Fruit fly (Drosophila melanogaster) whole organism, embryonic: Measurements from ENCODE around the gene unc-45.

ENCODE experiments used
- Bdp1 ChIP-seq: fragments of 200-800 bp; sonication (Bioruptor generic); optimal IDR thresholded peaks from 3 replicates; lab custom pipeline; 2016; ENCODE audit warnings: missing biosample characterization, missing genetic modification characterization
- CG10565 ChIP-seq: fragments of 200-800 bp; sonication (Bioruptor generic); optimal IDR thresholded peaks from 3 replicates; lab custom pipeline; 2016; ENCODE audit warnings: missing biosample characterization, mild to moderate bottlenecking, missing genetic modification characterization
- CG12391 ChIP-seq: fragments of 200-800 bp; sonication (Bioruptor generic); optimal IDR thresholded peaks from 3 replicates; lab custom pipeline; 2018; ENCODE audit warnings: missing biosample characterization, mild to moderate bottlenecking, missing genetic modification characterization, moderate library complexity
- CG12769 ChIP-seq: fragments of 200-800 bp; sonication (Bioruptor generic); optimal IDR thresholded peaks from 2 replicates; lab custom pipeline; 2019; ENCODE audit warnings: missing biosample characterization, mild to moderate bottlenecking, missing genetic modification characterization, moderate library complexity
- CG15269 ChIP-seq: fragments of 200-800 bp; sonication (Bioruptor generic); optimal IDR thresholded peaks from 2 replicates; lab custom pipeline; 2018; ENCODE audit warnings: missing biosample characterization, mild to moderate bottlenecking, missing genetic modification characterization, moderate library complexity
- CG2116 ChIP-seq: fragments of 200-800 bp; sonication (Bioruptor generic); optimal IDR thresholded peaks from 3 replicates; lab custom pipeline; 2018; ENCODE audit warnings: missing biosample characterization, mild to moderate bottlenecking, missing genetic modification characterization
- CG2199 ChIP-seq: fragments of 200-800 bp; sonication (Bioruptor generic); IDR thresholded peaks from 3 replicates; pipeline ENCODE4 v1.3.6; 2022; ENCODE audit warnings: missing biosample characterization, missing genetic modification characterization
- CG30020 ChIP-seq: fragments of 200-800 bp; optimal IDR thresholded peaks from 2 replicates; lab custom pipeline; 2019; ENCODE audit warnings: missing biosample characterization, mild to moderate bottlenecking, missing genetic modification characterization, moderate library complexity
- CG3065 ChIP-seq: fragments of 200-800 bp; sonication (Bioruptor generic); optimal IDR thresholded peaks from 2 replicates; lab custom pipeline; 2016; ENCODE audit warnings: missing biosample characterization, missing genetic modification characterization
- CG31441 ChIP-seq: fragments of 200-800 bp; sonication (Bioruptor generic); IDR thresholded peaks from 2 replicates; pipeline ENCODE4 v1.3.6; 2022; ENCODE audit warnings: missing biosample characterization, missing genetic modification characterization
- CG32767 ChIP-seq: fragments of 200-800 bp; sonication (Bioruptor generic); IDR thresholded peaks from 2 replicates; pipeline ENCODE4 v1.3.6; 2022; ENCODE audit warnings: missing biosample characterization, missing genetic modification characterization
- CG3726 ChIP-seq: fragments of 200-800 bp; sonication (Bioruptor generic); IDR thresholded peaks from 3 replicates; pipeline ENCODE4, ENCODE4 v1.3.6; 2022; ENCODE audit warnings: missing biosample characterization, missing genetic modification characterization
- CG3995 ChIP-seq: fragments of 200-800 bp; sonication (Bioruptor generic); optimal IDR thresholded peaks from 3 replicates; lab custom pipeline; 2016; ENCODE audit warnings: missing biosample characterization, missing genetic modification characterization
- CG4404 ChIP-seq: fragments of 200-800 bp; sonication (Bioruptor generic); IDR thresholded peaks from 2 replicates; pipeline ENCODE4 v1.3.6; 2022; ENCODE audit warnings: missing biosample characterization, missing genetic modification characterization
- CG6683 ChIP-seq: fragments of 200-800 bp; sonication (Bioruptor generic); optimal IDR thresholded peaks from 2 replicates; lab custom pipeline; 2017; ENCODE audit warnings: missing biosample characterization, mild to moderate bottlenecking, missing genetic modification characterization, missing genetic modification reagents
- CG6791 ChIP-seq: fragments of 200-800 bp; sonication (Bioruptor generic); IDR thresholded peaks from 3 replicates; pipeline ENCODE4 v1.3.6; 2022; ENCODE audit warnings: missing biosample characterization, missing genetic modification characterization; ENCODE audit not compliant: partially characterized antibody
- CG6813 ChIP-seq: fragments of 200-800 bp; sonication (Bioruptor generic); optimal IDR thresholded peaks from 2 replicates; lab custom pipeline; 2017; ENCODE audit warnings: missing biosample characterization, missing genetic modification characterization, mild to moderate bottlenecking, moderate library complexity, missing genetic modification reagents
- CG9609 ChIP-seq: fragments of 200-800 bp; sonication (Bioruptor generic); optimal IDR thresholded peaks from 3 replicates; lab custom pipeline; 2016; ENCODE audit warnings: missing biosample characterization, missing genetic modification characterization
- Drgx ChIP-seq: fragments of 200-800 bp; sonication (Bioruptor generic); IDR thresholded peaks from 2 replicates; pipeline ENCODE4 v1.3.6; 2022; ENCODE audit warnings: missing biosample characterization, missing genetic modification characterization
- HLH54F ChIP-seq: fragments of 200-800 bp; sonication (Bioruptor generic); optimal IDR thresholded peaks from 3 replicates; lab custom pipeline; 2016; ENCODE audit warnings: missing biosample characterization, missing genetic modification characterization
- Hand ChIP-seq: fragments of 200-800 bp; sonication (Bioruptor generic); optimal IDR thresholded peaks from 2 replicates; lab custom pipeline; 2017; ENCODE audit warnings: mild to moderate bottlenecking, missing biosample characterization, missing genetic modification reagents, missing genetic modification characterization
- Hsf ChIP-seq: fragments of 200-800 bp; sonication (Bioruptor generic); optimal IDR thresholded peaks from 3 replicates; lab custom pipeline; 2016; ENCODE audit warnings: missing biosample characterization, missing genetic modification characterization
- Med ChIP-seq: fragments of 200-800 bp; sonication (Bioruptor generic); peaks from one replicate; lab custom pipeline; 2016; ENCODE audit warnings: missing biosample characterization, missing genetic modification characterization, mild to moderate bottlenecking, inconsistent platforms, moderate library complexity
- Scr ChIP-seq: fragments of 200-800 bp; sonication (Bioruptor generic); IDR thresholded peaks from 2 replicates; pipeline ENCODE4 v1.3.6; 2022; ENCODE audit warnings: missing biosample characterization, missing genetic modification characterization; ENCODE audit not compliant: partially characterized antibody
- Side ChIP-seq: fragments of 200-800 bp; sonication (Bioruptor generic); optimal IDR thresholded peaks from 2 replicates; lab custom pipeline; 2016; ENCODE audit warnings: missing biosample characterization, missing genetic modification characterization
- Sox102F ChIP-seq: fragments of 200-800 bp; sonication (Bioruptor generic); optimal IDR thresholded peaks from 2 replicates; lab custom pipeline; 2018; ENCODE audit warnings: missing biosample characterization, mild to moderate bottlenecking, missing genetic modification characterization, moderate library complexity
- Spps ChIP-seq: fragments of 200-800 bp; sonication (Bioruptor generic); optimal IDR thresholded peaks from 2 replicates; lab custom pipeline; 2018; ENCODE audit warnings: missing biosample characterization, mild to moderate bottlenecking, missing genetic modification characterization
- Ssrp ChIP-seq: fragments of 200-800 bp; sonication (Bioruptor generic); optimal IDR thresholded peaks from 2 replicates; lab custom pipeline; 2018; ENCODE audit warnings: missing biosample characterization, mild to moderate bottlenecking, missing genetic modification characterization, moderate library complexity
- Xbp1 ChIP-seq: fragments of 200-800 bp; sonication (Bioruptor generic); optimal IDR thresholded peaks from 3 replicates; lab custom pipeline; 2016; ENCODE audit warnings: missing biosample characterization, mild to moderate bottlenecking, missing genetic modification characterization
- abd-A ChIP-seq: fragments of 200-800 bp; sonication (Bioruptor generic); optimal IDR thresholded peaks from 3 replicates; lab custom pipeline; 2019; ENCODE audit warnings: missing biosample characterization, mild to moderate bottlenecking, missing genetic modification characterization, moderate library complexity
- aop ChIP-seq: fragments of 200-800 bp; sonication (Bioruptor generic); IDR thresholded peaks from 2 replicates; pipeline ENCODE4 v1.3.6; 2022; ENCODE audit warnings: missing biosample characterization, missing genetic modification characterization
- bigmax ChIP-seq: fragments of 200-800 bp; sonication (Bioruptor generic); optimal IDR thresholded peaks from 2 replicates; lab custom pipeline; 2018; ENCODE audit warnings: missing biosample characterization, mild to moderate bottlenecking, missing genetic modification characterization
- dati ChIP-seq: fragments of 200-800 bp; sonication (Bioruptor generic); IDR thresholded peaks from 2 replicates; pipeline ENCODE4 v1.3.6; 2022; ENCODE audit warnings: missing biosample characterization, missing genetic modification characterization
- disco-r ChIP-seq: fragments of 200-800 bp; sonication (Bioruptor generic); optimal IDR thresholded peaks from 2 replicates; lab custom pipeline; 2016; ENCODE audit warnings: missing biosample characterization, missing genetic modification characterization
- dmrt99B ChIP-seq: fragments of 200-800 bp; sonication (Bioruptor generic); optimal IDR thresholded peaks from 2 replicates; lab custom pipeline; 2018; ENCODE audit warnings: missing biosample characterization, mild to moderate bottlenecking, missing genetic modification characterization, moderate library complexity
- ems ChIP-seq: fragments of 200-800 bp; sonication (Bioruptor generic); optimal IDR thresholded peaks from 3 replicates; lab custom pipeline; 2016; ENCODE audit warnings: missing biosample characterization, missing genetic modification characterization
- eve ChIP-seq, 2 experiments: fragments of >200 bp; optimal IDR thresholded peaks; 2 replicates each; lab custom pipeline; 2017; ENCODE audit warnings: missing biosample characterization in 2 of 2, missing genetic modification characterization in 2 of 2
- eyg ChIP-seq: fragments of 200-800 bp; sonication (Bioruptor generic); optimal IDR thresholded peaks from 3 replicates; lab custom pipeline; 2016; ENCODE audit warnings: missing biosample characterization, missing genetic modification characterization
- fd3F ChIP-seq: fragments of 200-800 bp; sonication (Bioruptor generic); optimal IDR thresholded peaks from 2 replicates; lab custom pipeline; 2018; ENCODE audit warnings: missing biosample characterization, mild to moderate bottlenecking, missing genetic modification characterization, moderate library complexity
- fd64A ChIP-seq: fragments of 200-800 bp; sonication (Bioruptor generic); optimal IDR thresholded peaks from 3 replicates; lab custom pipeline; 2018; ENCODE audit warnings: missing biosample characterization, mild to moderate bottlenecking, missing genetic modification characterization
- gsb-n ChIP-seq: fragments of 200-800 bp; sonication (Bioruptor generic); optimal IDR thresholded peaks from 3 replicates; lab custom pipeline; 2018; ENCODE audit warnings: missing biosample characterization, mild to moderate bottlenecking, missing genetic modification characterization
- lov ChIP-seq, 2 experiments: fragments of 200-800 bp in 1 of 2; fragments of >200 bp in 1 of 2; sonication (Bioruptor generic) in 1 of 2; IDR thresholded peaks in 1 of 2; optimal IDR thresholded peaks in 1 of 2; 2 replicates in 1 of 2; 3 replicates in 1 of 2; pipeline versions ENCODE4 v1.3.6 to Lab custom; 2017 to 2022; ENCODE audit warnings: missing biosample characterization in 1 of 2, missing genetic modification characterization in 1 of 2
- otp ChIP-seq: fragments of 200-800 bp; sonication (Bioruptor generic); IDR thresholded peaks from 3 replicates; pipeline ENCODE4, ENCODE4 v1.3.6; 2022; ENCODE audit warnings: missing biosample characterization, missing genetic modification characterization
- pan ChIP-seq, 4 experiments: fragments of >200 bp in 3 of 4; fragments of 200-800 bp in 1 of 4; sonication (Bioruptor generic) in 1 of 4; optimal IDR thresholded peaks in 3 of 4; IDR thresholded peaks in 1 of 4; 2 replicates each; pipeline versions ENCODE4 v1.3.6 to Lab custom; 2017 to 2022; ENCODE audit warnings: missing biosample characterization in 2 of 4, missing genetic modification characterization in 2 of 4, mixed read lengths in 1 of 4
- pfk ChIP-seq: fragments of 200-800 bp; sonication (Bioruptor generic); optimal IDR thresholded peaks from 2 replicates; lab custom pipeline; 2018; ENCODE audit warnings: missing biosample characterization, mild to moderate bottlenecking, missing genetic modification characterization, moderate library complexity
- stwl ChIP-seq: fragments of 200-800 bp; sonication (Bioruptor generic); optimal IDR thresholded peaks from 3 replicates; lab custom pipeline; 2018; ENCODE audit warnings: missing biosample characterization, mild to moderate bottlenecking, missing genetic modification characterization, moderate library complexity
- tio ChIP-seq: fragments of 200-800 bp; sonication (Bioruptor generic); optimal IDR thresholded peaks from 2 replicates; lab custom pipeline; 2017; ENCODE audit warnings: missing biosample characterization, missing genetic modification characterization, inconsistent platforms
- trh ChIP-seq: fragments of 200-800 bp; sonication (Bioruptor generic); optimal IDR thresholded peaks from 2 replicates; lab custom pipeline; 2016; ENCODE audit warnings: missing biosample characterization, missing genetic modification characterization
- wor ChIP-seq: fragments of 200-800 bp; sonication (Bioruptor generic); IDR thresholded peaks from 2 replicates; pipeline ENCODE4 v1.3.6; 2022; ENCODE audit warnings: missing biosample characterization, missing genetic modification characterization

The unc-45 gene

DNA sequence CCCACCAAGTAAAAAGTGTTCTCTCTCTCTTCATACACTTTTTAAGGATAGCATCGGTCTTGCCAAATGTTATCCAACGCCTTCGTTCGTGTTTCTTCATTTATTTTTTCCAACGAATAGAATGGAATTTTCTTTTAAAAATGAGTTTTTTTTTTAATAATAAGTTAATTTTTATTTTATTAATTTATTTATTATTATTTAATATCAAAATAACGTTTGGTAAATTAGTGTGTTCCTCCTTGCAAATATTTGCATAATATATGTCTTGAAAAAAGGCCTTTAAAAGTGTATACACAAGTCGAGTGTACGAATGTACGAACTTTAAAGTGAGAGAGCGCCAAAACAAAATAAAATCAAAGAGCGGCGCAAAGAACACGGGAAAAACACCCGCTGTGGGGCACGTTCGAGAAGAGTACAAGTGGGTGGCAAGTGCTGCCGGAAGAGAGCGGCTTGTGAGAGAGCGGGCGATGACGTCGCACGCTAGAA is 5.9 kb upstream of the unc-45 start (continued):
- TF ChIP-seq CG12769 (tag; lab: Kevin White, UChicago) (no peak), CG2116 (GFP tag; lab: Kevin White, UChicago) (peak; percentile 62), dati (GFP tag; lab: Robert Waterston, UW) (no peak), Sox102F (GFP tag; lab: Kevin White, UChicago) (peak; percentile 94), fd3F (GFP tag; lab: Kevin White, UChicago) (peak; percentile 88), CG4404 (GFP tag; lab: Robert Waterston, UW) (peak; percentile 36; the same call in 1 of the 2 replicates), CG32767 (GFP tag; lab: Robert Waterston, UW) (peak; percentile 82), CG10565 (GFP tag; lab: Kevin White, UChicago) (no peak), Xbp1 (GFP tag; lab: Kevin White, UChicago) (peak; percentile 86), CG6683 (peak; percentile 75), CG9609 (GFP tag; lab: Kevin White, UChicago) (peak; percentile 44), dmrt99B (tag; lab: Kevin White, UChicago) (peak; percentile 92), CG3995 (GFP tag; lab: Kevin White, UChicago) (no peak), CG6791 (peak; percentile 39; the same call in 1 of the 3 replicates), CG2199 (GFP tag; lab: Robert Waterston, UW) (no peak), aop (GFP tag; lab: Robert Waterston, UW) (no peak), wor (GFP tag; lab: Robert Waterston, UW) (peak; percentile 81), Bdp1 (GFP tag; lab: Kevin White, UChicago) (peak; percentile 33), fd64A (GFP tag; lab: Kevin White, UChicago) (no peak), Spps (peak; percentile 50), CG31441 (GFP tag; lab: Robert Waterston, UW) (peak; percentile 88), eve (GFP tag; optimal IDR thresholded peaks at IDR 0.05; lab: Kevin White, UChicago) (no peak), Ssrp (tag; lab: Kevin White, UChicago) (peak; percentile 93), trh (GFP tag; lab: Kevin White, UChicago) (peak; percentile 43), eyg (GFP tag; lab: Kevin White, UChicago) (no peak), stwl (tag; lab: Kevin White, UChicago) (no peak), HLH54F (GFP tag; lab: Kevin White, UChicago) (peak; percentile 5), abd-A (no peak), ems (GFP tag; lab: Kevin White, UChicago) (peak; percentile 42), pfk (no peak), Hsf (GFP tag; lab: Kevin White, UChicago) (peak; percentile 48), Scr (GFP tag; lab: Robert Waterston, UW) (no peak), bigmax (GFP tag; lab: Kevin White, UChicago) (no peak), Side (no peak), disco-r (no peak), tio (GFP tag; lab: Kevin White, UChicago) (peak; percentile 81), CG3065 (GFP tag; lab: Kevin White, UChicago) (peak; percentile 45), CG30020 (tag; lab: Kevin White, UChicago) (no peak), lov (optimal IDR thresholded peaks at IDR 0.05; lab: Kevin White, UChicago) (no peak), lov (GFP tag; IDR thresholded peaks at IDR 0.05; lab: Robert Waterston, UW) (no peak), CG3726 (0 out of 3 replicates have a peak, but pooled peaks have one; percentile 35), Med (peak; percentile 77), CG12391 (tag; lab: Kevin White, UChicago) (peak; percentile 94), CG15269 (tag; lab: Kevin White, UChicago) (peak; percentile 93), pan (optimal IDR thresholded peaks at IDR 0.05; lab: Kevin White, UChicago) (no peak), pan (GFP tag; optimal IDR thresholded peaks at IDR 0.05 in 1 of 2, IDR thresholded peaks at IDR 0.05 in 1 of 2) (peak in 1 of 2 experiments; percentile 75), gsb-n (tag; lab: Kevin White, UChicago) (no peak), CG6813 (GFP tag; lab: Kevin White, UChicago) (peak; percentile 74), Drgx (GFP tag; lab: Robert Waterston, UW) (peak; percentile 65), otp (GFP tag; lab: Robert Waterston, UW) (no peak), Hand (GFP tag; lab: Kevin White, UChicago) (peak; percentile 91)
